Worm (Caenorhabditis elegans) whole organism, mixed stage, embryonic: ENCODE measurements around the gene alkb-8.

Source experiments
- M03D4.4 ChIP-seq: sonication (generic microtip); optimal IDR thresholded peaks from 2 replicates; lab custom pipeline; 2017; ENCODE audit warnings: mild to moderate bottlenecking, missing genetic modification characterization, missing compliant biosample characterization
- bed-3 ChIP-seq: fragments of 200-800 bp; sonication (Bioruptor generic); optimal IDR thresholded peaks from 3 replicates; lab custom pipeline; 2018; ENCODE audit warnings: mild to moderate bottlenecking, missing genetic modification characterization, moderate library complexity, missing compliant biosample characterization
- blmp-1 ChIP-seq: fragments of 150-350 bp; optimal IDR thresholded peaks from 2 replicates; lab custom pipeline; 2014; ENCODE audit warnings: missing biosample characterization, missing genetic modification characterization
- ceh-43 ChIP-seq: fragments of 200-800 bp; sonication (Bioruptor generic); optimal IDR thresholded peaks from 2 replicates; lab custom pipeline; 2018; ENCODE audit warnings: mild to moderate bottlenecking, missing genetic modification characterization, moderate library complexity, missing compliant biosample characterization
- ceh-83 ChIP-seq: fragments of 200-800 bp; sonication (Bioruptor generic); optimal IDR thresholded peaks from 2 replicates; lab custom pipeline; 2018; ENCODE audit warnings: mild to moderate bottlenecking, missing genetic modification characterization, missing compliant biosample characterization
- ces-1 ChIP-seq: fragments of 150-350 bp; optimal IDR thresholded peaks from 2 replicates; lab custom pipeline; 2014; ENCODE audit warnings: missing biosample characterization, missing genetic modification reagents, missing genetic modification characterization
- cnd-1 ChIP-seq: fragments of 200-800 bp; sonication (Bioruptor generic); optimal IDR thresholded peaks from 2 replicates; lab custom pipeline; 2018; ENCODE audit warnings: mild to moderate bottlenecking, missing genetic modification characterization, missing compliant biosample characterization
- drap-1 ChIP-seq: fragments of 200-800 bp; sonication (Bioruptor generic); optimal IDR thresholded peaks from 3 replicates; lab custom pipeline; 2018; ENCODE audit warnings: mild to moderate bottlenecking, missing genetic modification characterization, missing compliant biosample characterization
- elt-1 ChIP-seq: sonication (generic microtip); optimal IDR thresholded peaks from 2 replicates; lab custom pipeline; 2017; ENCODE audit warnings: missing genetic modification characterization, mild to moderate bottlenecking, missing compliant biosample characterization, antibody characterized with exemption, moderate library complexity, borderline replicate concordance; ENCODE audit not compliant: insufficient read depth
- elt-3 ChIP-seq: fragments of 150-350 bp; optimal IDR thresholded peaks from 2 replicates; lab custom pipeline; 2014; ENCODE audit warnings: missing biosample characterization, missing genetic modification characterization
- flh-1 ChIP-seq: fragments of 200-800 bp; sonication (Bioruptor generic); optimal IDR thresholded peaks from 2 replicates; lab custom pipeline; 2018; ENCODE audit warnings: mild to moderate bottlenecking, missing genetic modification characterization, moderate library complexity, missing compliant biosample characterization
- ham-2 ChIP-seq: fragments of 200-800 bp; sonication (Bioruptor generic); optimal IDR thresholded peaks from 2 replicates; lab custom pipeline; 2018; ENCODE audit warnings: mild to moderate bottlenecking, missing genetic modification characterization, missing compliant biosample characterization
- hlh-1 ChIP-seq: fragments of 150-350 bp; optimal IDR thresholded peaks from 2 replicates; lab custom pipeline; 2014; ENCODE audit warnings: missing biosample characterization, missing genetic modification reagents, missing genetic modification characterization
- lin-13 ChIP-seq: fragments of 150-350 bp; optimal IDR thresholded peaks from 2 replicates; lab custom pipeline; 2014; ENCODE audit warnings: missing biosample characterization, missing genetic modification characterization
- lin-32 ChIP-seq: fragments of 200-800 bp; sonication (Bioruptor generic); optimal IDR thresholded peaks from 2 replicates; lab custom pipeline; 2018; ENCODE audit warnings: mild to moderate bottlenecking, missing genetic modification characterization, missing compliant biosample characterization
- lsy-2 ChIP-seq: fragments of 150-350 bp; optimal IDR thresholded peaks from 2 replicates; lab custom pipeline; 2014; ENCODE audit warnings: missing biosample characterization, missing genetic modification characterization
- mab-5 ChIP-seq: fragments of 150-350 bp; optimal IDR thresholded peaks from 2 replicates; lab custom pipeline; 2014; ENCODE audit warnings: missing biosample characterization, missing genetic modification characterization
- mep-1 ChIP-seq: fragments of 150-350 bp; optimal IDR thresholded peaks from 2 replicates; lab custom pipeline; 2017; ENCODE audit warnings: missing biosample characterization, missing genetic modification reagents, missing genetic modification characterization, inconsistent platforms
- mls-2 ChIP-seq: sonication (generic microtip); optimal IDR thresholded peaks from 2 replicates; lab custom pipeline; 2016; ENCODE audit warnings: mild to moderate bottlenecking, missing genetic modification characterization, moderate library complexity, missing compliant biosample characterization
- nhr-12 ChIP-seq: fragments of 150-350 bp; optimal IDR thresholded peaks from 2 replicates; lab custom pipeline; 2014; ENCODE audit warnings: missing biosample characterization, missing genetic modification characterization
- nhr-2 ChIP-seq: fragments of 150-350 bp; optimal IDR thresholded peaks from 2 replicates; lab custom pipeline; 2014; ENCODE audit warnings: missing biosample characterization, missing genetic modification characterization
- nhr-28 ChIP-seq: fragments of 150-350 bp; optimal IDR thresholded peaks from 2 replicates; lab custom pipeline; 2014; ENCODE audit warnings: missing biosample characterization, missing genetic modification characterization
- pha-4 ChIP-seq: fragments of 150-350 bp; optimal IDR thresholded peaks from 2 replicates; lab custom pipeline; 2018; ENCODE audit warnings: missing biosample characterization, missing genetic modification reagents, missing genetic modification characterization
- sem-2 ChIP-seq: fragments of 200-800 bp; sonication (Bioruptor generic); optimal IDR thresholded peaks from 2 replicates; lab custom pipeline; 2018; ENCODE audit warnings: mild to moderate bottlenecking, missing genetic modification characterization, missing compliant biosample characterization
- sptf-1 ChIP-seq: sonication (generic microtip); optimal IDR thresholded peaks from 2 replicates; lab custom pipeline; 2017; ENCODE audit warnings: mild to moderate bottlenecking, missing genetic modification characterization, moderate library complexity, missing compliant biosample characterization
- tbx-8 ChIP-seq: fragments of 200-800 bp; sonication (Bioruptor generic); optimal IDR thresholded peaks from 2 replicates; lab custom pipeline; 2018; ENCODE audit warnings: mild to moderate bottlenecking, missing genetic modification characterization, moderate library complexity, missing compliant biosample characterization
- unc-39 ChIP-seq: fragments of 150-350 bp; optimal IDR thresholded peaks from 2 replicates; lab custom pipeline; 2014; ENCODE audit warnings: missing biosample characterization, missing genetic modification characterization
- unc-62 ChIP-seq: fragments of 150-350 bp; optimal IDR thresholded peaks from 2 replicates; lab custom pipeline; 2014; ENCODE audit warnings: missing biosample characterization, missing genetic modification reagents, missing genetic modification characterization
- zip-8 ChIP-seq: fragments of 150-350 bp; optimal IDR thresholded peaks from 2 replicates; lab custom pipeline; 2014; ENCODE audit warnings: missing biosample characterization, missing genetic modification characterization
- ztf-11 ChIP-seq: fragments of 150-350 bp; optimal IDR thresholded peaks from 2 replicates; lab custom pipeline; 2014; ENCODE audit warnings: missing biosample characterization, missing genetic modification characterization

alkb-8 gene

ce11 chrIII:3716073-3716659 lies 7.0 kb downstream of the alkb-8 start:
- no peak for TF ChIP-seq mls-2 (tag; lab: Kevin White, UChicago)
- TF ChIP-seq pha-4 (tag; lab: Kevin White, UChicago): no peak
- peak; percentile 30 for TF ChIP-seq mep-1 (tag; lab: Kevin White, UChicago)
- TF ChIP-seq nhr-28 (tag; lab: Kevin White, UChicago): no peak

ce11 chrIII:3719564-3719963 lies 10.4 kb downstream of the alkb-8 start, which contains the start of gene C14B1.8:
C14B1.8 (minus strand) TSS chrIII:3719680.
- TF ChIP-seq ces-1 (peak; percentile 96), unc-62 (GFP tag; lab: Kevin White, UChicago) (no peak), mep-1 (tag; lab: Kevin White, UChicago) (peak; percentile 47)

- TF ChIP-seq pha-4 (tag; lab: Kevin White, UChicago) (no peak), nhr-12 (tag; lab: Kevin White, UChicago) (no peak), tbx-8 (GFP tag; lab: Kevin White, UChicago) (no peak), elt-1 (tag; lab: Kevin White, UChicago) (no peak), ceh-83 (GFP tag; lab: Kevin White, UChicago) (no peak), drap-1 (GFP tag; lab: Kevin White, UChicago) (no peak), mls-2 (tag; lab: Kevin White, UChicago) (no peak), blmp-1 (tag; lab: Kevin White, UChicago) (no peak), elt-3 (tag; lab: Kevin White, UChicago) (no peak), sptf-1 (no peak), sem-2 (GFP tag; lab: Kevin White, UChicago) (no peak), ceh-43 (GFP tag; lab: Kevin White, UChicago) (no peak), bed-3 (GFP tag; lab: Kevin White, UChicago) (no peak), flh-1 (GFP tag; lab: Kevin White, UChicago) (no peak), lsy-2 (tag; lab: Kevin White, UChicago) (no peak), cnd-1 (tag; lab: Kevin White, UChicago) (no peak), nhr-28 (tag; lab: Kevin White, UChicago) (no peak), unc-39 (tag; lab: Kevin White, UChicago) (no peak)
Observed at ce11 chrIII:3723726-3724125, 14.6 kb downstream of the alkb-8 start.

- no peak for TF ChIP-seq mls-2 (tag; lab: Kevin White, UChicago)
- no peak for TF ChIP-seq unc-62 (GFP tag; lab: Kevin White, UChicago)
- no peak for TF ChIP-seq hlh-1 (tag; lab: Kevin White, UChicago)
- no peak for TF ChIP-seq ceh-83 (GFP tag; lab: Kevin White, UChicago)
- TF ChIP-seq lin-13 (tag; lab: Kevin White, UChicago): no peak
- TF ChIP-seq lin-32 (GFP tag; lab: Kevin White, UChicago): no peak
- no peak for TF ChIP-seq bed-3 (GFP tag; lab: Kevin White, UChicago)
Observed at ce11 chrIII:3724880-3725279, 15.8 kb downstream of the alkb-8 start, which contains the start of gene C14B1.12. C14B1.12 (minus strand) TSS chrIII:3724980.

- TF ChIP-seq elt-3 (tag; lab: Kevin White, UChicago) (no peak), ces-1 (no peak), mls-2 (tag; lab: Kevin White, UChicago) (no peak), unc-62 (GFP tag; lab: Kevin White, UChicago) (no peak), nhr-2 (no peak), bed-3 (GFP tag; lab: Kevin White, UChicago) (no peak), cnd-1 (tag; lab: Kevin White, UChicago) (no peak)
- TF ChIP-seq, all 35 proteins: peak for 0
Observed at ce11 chrIII:3726443-3726842, 17.3 kb downstream of the alkb-8 start, which contains the start of gene gldi-5. gldi-5 (minus strand) TSS chrIII:3726500.

ce11 chrIII:3729520-3729919 lies 20.4 kb downstream of the alkb-8 start, which contains the start of gene F34D10.9:
F34D10.9 (minus strand) TSS chrIII:3729620.
- TF ChIP-seq blmp-1 (tag; lab: Kevin White, UChicago) (no peak), ham-2 (no peak), bed-3 (GFP tag; lab: Kevin White, UChicago) (no peak), ces-1 (no peak), M03D4.4 (tag; lab: Kevin White, UChicago) (no peak), zip-8 (no peak), tbx-8 (GFP tag; lab: Kevin White, UChicago) (no peak), flh-1 (GFP tag; lab: Kevin White, UChicago) (no peak), elt-3 (tag; lab: Kevin White, UChicago) (no peak), sem-2 (GFP tag; lab: Kevin White, UChicago) (no peak), nhr-2 (no peak), cnd-1 (tag; lab: Kevin White, UChicago) (no peak), ztf-11 (tag; lab: Kevin White, UChicago) (no peak), unc-39 (tag; lab: Kevin White, UChicago) (no peak), mab-5 (tag; lab: Kevin White, UChicago) (no peak)
